Fruit fly (Drosophila melanogaster): Measurements from ENCODE around the gene rb.

rb gene

DNA sequence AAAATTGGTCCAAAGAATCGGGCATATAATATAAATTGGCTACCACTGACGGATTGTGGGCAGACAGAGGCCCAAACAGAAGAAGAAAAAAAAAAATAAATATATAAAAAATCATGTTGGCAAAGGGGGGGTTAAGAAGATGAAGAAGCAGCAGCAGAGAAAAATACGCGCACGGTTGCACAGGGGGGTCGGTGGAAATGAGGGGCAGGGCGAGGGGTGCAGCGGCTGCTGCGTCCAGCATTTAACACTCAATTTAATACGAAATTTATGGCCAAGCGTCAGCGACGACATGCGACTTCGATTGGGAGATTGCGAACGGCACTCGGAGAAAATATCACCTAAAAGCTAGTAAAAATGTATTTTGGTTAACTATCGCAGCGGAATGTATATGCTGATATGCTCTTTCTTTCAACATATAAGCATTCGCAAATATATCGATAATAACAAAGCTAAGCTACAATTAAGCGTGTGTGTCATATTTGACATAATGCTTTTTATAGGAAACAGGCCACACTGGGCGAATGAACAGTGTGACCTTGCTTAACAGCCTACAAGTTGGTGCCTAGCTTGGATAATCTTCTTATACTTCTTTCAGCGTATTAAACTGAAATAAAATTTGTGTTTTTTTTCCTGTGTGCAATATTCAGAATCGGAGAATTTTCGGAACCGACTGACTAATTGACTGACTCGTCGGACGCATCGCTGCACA is 47.1 kb downstream of the rb start:
- TF ChIP-seq D1 (tag; optimal IDR thresholded peaks at IDR 0.05) (no peak), CG13204 (GFP tag; optimal IDR thresholded peaks at IDR 0.05) (no peak), gl (tag; optimal IDR thresholded peaks at IDR 0.05) (no peak)
